Fruit fly (Drosophila melanogaster) whole organism, adult: ENCODE results near the gene Mpi.

Source experiments
- CG11617 ChIP-seq: fragments of 200-800 bp; sonication (Bioruptor generic); optimal IDR thresholded peaks from 2 replicates; lab custom pipeline; 2017; ENCODE audit warnings: mild to moderate bottlenecking, missing biosample characterization, missing genetic modification reagents, missing genetic modification characterization
- CG12768 ChIP-seq: fragments of 200-800 bp; sonication (Bioruptor generic); optimal IDR thresholded peaks from 2 replicates; lab custom pipeline; 2017; ENCODE audit warnings: missing biosample characterization, missing genetic modification characterization, mild to moderate bottlenecking, moderate library complexity, missing genetic modification reagents
- CG14711 ChIP-seq: fragments of 200-800 bp; sonication (Bioruptor generic); optimal IDR thresholded peaks from 2 replicates; lab custom pipeline; 2018; ENCODE audit warnings: missing biosample characterization, mild to moderate bottlenecking, missing genetic modification characterization, moderate library complexity
- CG1620 ChIP-seq: fragments of 200-800 bp; sonication (Bioruptor generic); optimal IDR thresholded peaks from 2 replicates; lab custom pipeline; 2016; ENCODE audit warnings: missing biosample characterization, missing genetic modification characterization
- CG33017 ChIP-seq: fragments of 200-800 bp; sonication (Bioruptor generic); optimal IDR thresholded peaks from 2 replicates; lab custom pipeline; 2018; ENCODE audit warnings: missing biosample characterization, mild to moderate bottlenecking, missing genetic modification characterization, moderate library complexity
- CG5204 ChIP-seq: fragments of 200-800 bp; sonication (Bioruptor generic); optimal IDR thresholded peaks from 2 replicates; lab custom pipeline; 2016; ENCODE audit warnings: missing biosample characterization, missing genetic modification characterization
- CG7045 ChIP-seq: fragments of 200-800 bp; sonication (Bioruptor generic); optimal IDR thresholded peaks from 2 replicates; lab custom pipeline; 2017; ENCODE audit warnings: missing biosample characterization, mild to moderate bottlenecking, missing genetic modification characterization
- CG7101 ChIP-seq: fragments of 200-800 bp; sonication (Bioruptor generic); optimal IDR thresholded peaks from 2 replicates; lab custom pipeline; 2018; ENCODE audit warnings: missing biosample characterization, mild to moderate bottlenecking, missing genetic modification characterization, moderate library complexity
- Clk ChIP-seq: fragments of 200-800 bp; sonication (Bioruptor generic); optimal IDR thresholded peaks from 2 replicates; lab custom pipeline; 2017; ENCODE audit warnings: missing biosample characterization, missing genetic modification characterization
- Crg-1 ChIP-seq: fragments of 200-800 bp; sonication (Bioruptor generic); optimal IDR thresholded peaks from 2 replicates; lab custom pipeline; 2016; ENCODE audit warnings: missing biosample characterization, missing genetic modification characterization
- Hr96 ChIP-seq: fragments of 200-800 bp; sonication (Bioruptor generic); optimal IDR thresholded peaks from 2 replicates; lab custom pipeline; 2016; ENCODE audit warnings: missing biosample characterization, missing genetic modification characterization
- Mnt ChIP-seq: fragments of 200-800 bp; sonication (Bioruptor generic); optimal IDR thresholded peaks from 2 replicates; lab custom pipeline; 2016; ENCODE audit warnings: missing biosample characterization, mild to moderate bottlenecking, missing genetic modification characterization
- bab1 ChIP-seq: fragments of 200-800 bp; sonication (Bioruptor generic); optimal IDR thresholded peaks from 3 replicates; lab custom pipeline; 2019; ENCODE audit warnings: missing biosample characterization, mild to moderate bottlenecking, missing genetic modification characterization, moderate library complexity
- cic ChIP-seq: fragments of 200-800 bp; sonication (Bioruptor generic); optimal IDR thresholded peaks from 2 replicates; lab custom pipeline; 2017; ENCODE audit warnings: missing biosample characterization, mild to moderate bottlenecking, missing genetic modification characterization, moderate library complexity
- cnc ChIP-seq, 2 experiments: fragments of >200 bp; optimal IDR thresholded peaks; 2 replicates each; lab custom pipeline; 2017
- kay ChIP-seq: fragments of 200-800 bp; sonication (Bioruptor generic); peaks from one replicate; lab custom pipeline; 2016; ENCODE audit warnings: missing biosample characterization, missing genetic modification characterization, borderline replicate concordance
- ovo ChIP-seq: fragments of 200-800 bp; sonication (Bioruptor generic); optimal IDR thresholded peaks from 2 replicates; lab custom pipeline; 2016; ENCODE audit warnings: missing biosample characterization, missing genetic modification characterization
- pad ChIP-seq: fragments of 200-800 bp; sonication (Bioruptor generic); optimal IDR thresholded peaks from 3 replicates; lab custom pipeline; 2017; ENCODE audit warnings: missing biosample characterization, missing genetic modification characterization, mild to moderate bottlenecking, moderate library complexity, missing genetic modification reagents
- tj ChIP-seq: fragments of 200-800 bp; sonication (Bioruptor generic); optimal IDR thresholded peaks from 3 replicates; lab custom pipeline; 2017; ENCODE audit warnings: missing biosample characterization, mild to moderate bottlenecking, missing genetic modification characterization, moderate library complexity
- toe ChIP-seq: fragments of 200-800 bp; sonication (Bioruptor generic); optimal IDR thresholded peaks from 2 replicates; lab custom pipeline; 2016; ENCODE audit warnings: missing biosample characterization, missing genetic modification characterization

Mpi gene

DNA sequence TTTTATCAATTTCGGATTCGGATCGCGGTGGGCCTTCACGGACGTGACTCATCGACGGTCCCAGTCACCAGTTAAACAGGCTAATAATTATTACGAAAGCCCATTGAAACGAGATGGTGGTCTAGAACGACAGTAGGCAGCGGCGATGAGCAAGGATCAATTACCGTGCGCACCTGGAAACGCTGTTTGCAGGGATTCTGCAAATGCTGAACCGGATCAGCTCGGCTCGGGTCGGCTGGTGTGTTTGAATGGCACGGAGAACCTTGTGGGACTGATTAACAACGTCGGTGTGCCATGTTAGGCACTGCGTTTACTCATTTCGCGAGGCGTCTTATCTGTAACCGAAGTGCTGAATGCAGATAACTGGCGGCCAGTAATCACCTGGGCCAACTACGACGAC is 14.7 kb downstream of the Mpi start, which contains the start of gene Whamy:
Gene Whamy, minus strand, starts transcription at position 273 of the 400 bp plus-strand sequence.
- TF ChIP-seq CG12768 (GFP tag; lab: Kevin White, UChicago) (peak; percentile 5), CG33017 (tag; lab: Kevin White, UChicago) (peak; percentile 12), cic (GFP tag; lab: Kevin White, UChicago) (peak; percentile 92), Mnt (GFP tag; lab: Kevin White, UChicago) (peak; percentile 36), CG7045 (no peak)

DNA sequence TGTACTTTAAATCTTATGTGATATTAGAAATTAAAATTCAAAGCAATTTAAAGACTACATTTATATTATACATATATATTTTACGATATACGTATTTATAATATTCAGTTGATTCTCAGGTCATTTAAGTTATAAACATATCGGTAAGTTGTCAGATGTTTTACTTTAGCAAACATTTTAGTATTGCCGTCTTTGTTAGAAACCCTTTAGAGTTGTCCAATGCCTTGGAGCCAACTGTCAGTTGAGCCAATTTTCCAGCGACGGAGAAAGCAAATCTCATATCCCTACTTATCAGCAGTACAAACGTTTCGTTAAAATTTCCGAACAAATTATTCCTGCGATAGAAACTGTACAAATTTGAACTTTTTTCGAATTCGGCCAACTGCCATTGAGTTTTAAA is 15.4 kb downstream of the Mpi start, which contains the start of gene topi:
Gene topi, plus strand, starts transcription at position 301 of the 400 bp plus-strand sequence.
- TF ChIP-seq CG12768 (GFP tag; lab: Kevin White, UChicago) (no peak), pad (GFP tag; lab: Kevin White, UChicago) (no peak), CG11617 (GFP tag; lab: Kevin White, UChicago) (no peak), CG7045 (no peak), ovo (GFP tag; lab: Kevin White, UChicago) (no peak), Clk (GFP tag; lab: Kevin White, UChicago) (no peak), Hr96 (no peak), CG5204 (GFP tag; lab: Kevin White, UChicago) (no peak), Mnt (GFP tag; lab: Kevin White, UChicago) (no peak)

DNA sequence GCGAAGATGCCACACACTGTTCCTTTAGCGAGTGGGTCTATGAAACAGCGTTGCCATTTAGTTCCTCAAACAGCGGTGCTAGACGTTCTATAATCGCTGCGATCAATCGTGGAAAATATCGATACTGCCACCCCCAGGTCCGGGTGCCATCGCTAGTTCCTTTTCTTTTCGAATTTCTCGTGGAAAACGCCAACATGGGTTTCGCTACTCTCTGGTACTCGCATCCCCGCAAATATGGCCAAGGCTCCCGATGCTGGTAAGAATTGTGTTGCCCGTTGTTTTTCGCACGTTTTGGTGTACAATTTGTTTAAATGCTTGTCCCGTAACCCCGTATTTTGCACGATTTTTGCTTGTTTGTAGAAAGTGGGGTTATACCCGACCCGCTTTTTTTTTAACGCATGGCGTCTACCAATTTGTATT is 18.5 kb downstream of the Mpi start, which contains the start of gene RpS29:
Gene RpS29, plus strand, starts transcription at position 102 of the 420 bp plus-strand sequence.
- TF ChIP-seq CG12768 (GFP tag; lab: Kevin White, UChicago): peak; percentile 70
- TF ChIP-seq CG7101 (tag; lab: Kevin White, UChicago): peak; percentile 86
- TF ChIP-seq tj (GFP tag; lab: Kevin White, UChicago): peak; percentile 50
- peak; percentile 62 for TF ChIP-seq Clk (GFP tag; lab: Kevin White, UChicago)
- TF ChIP-seq Hr96: peak; percentile 87
- peak; percentile 74 for TF ChIP-seq cic (GFP tag; lab: Kevin White, UChicago)
- TF ChIP-seq pad (GFP tag; lab: Kevin White, UChicago): peak; percentile 71
- peak; percentile 93 for TF ChIP-seq bab1 (GFP tag; lab: Kevin White, UChicago)
- TF ChIP-seq Mnt (GFP tag; lab: Kevin White, UChicago): peak; percentile 90
- TF ChIP-seq cnc (optimal IDR thresholded peaks at IDR 0.05; lab: Kevin White, UChicago): no peak
- peak; percentile 92 for TF ChIP-seq toe (GFP tag; lab: Kevin White, UChicago)
- TF ChIP-seq kay (GFP tag; lab: Kevin White, UChicago): no peak
- TF ChIP-seq CG11617 (GFP tag; lab: Kevin White, UChicago): peak; percentile 83
- peak; percentile 53 for TF ChIP-seq CG33017 (tag; lab: Kevin White, UChicago)
- TF ChIP-seq CG14711: peak; percentile 69
- TF ChIP-seq CG7045: peak; percentile 42
- TF ChIP-seq Crg-1: peak; percentile 93
- TF ChIP-seq CG1620 (GFP tag; lab: Kevin White, UChicago): peak; percentile 94
- no peak for TF ChIP-seq CG5204 (GFP tag; lab: Kevin White, UChicago)
- TF ChIP-seq ovo (GFP tag; lab: Kevin White, UChicago): peak; percentile 73

DNA sequence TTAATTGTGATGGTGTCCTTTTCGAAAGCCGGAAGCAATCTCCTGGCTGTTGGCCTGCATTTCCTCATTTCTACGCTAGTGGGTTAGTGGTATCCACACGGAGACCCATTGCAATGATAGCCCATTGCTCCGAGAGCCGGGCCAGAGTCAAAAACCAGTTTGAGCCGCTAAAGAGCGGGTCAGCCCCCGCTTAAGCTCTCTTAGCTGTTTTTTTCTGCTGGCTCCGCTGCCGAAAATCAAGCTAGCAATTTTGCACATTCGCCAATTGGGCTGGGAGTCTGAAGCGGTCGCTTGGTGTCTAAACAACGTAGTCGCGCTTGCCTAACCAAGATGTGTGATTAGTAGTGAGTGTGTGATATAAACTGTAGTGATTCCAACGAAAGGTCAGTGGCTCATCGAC is 20.3 kb downstream of the Mpi start, which contains the start of gene CG12947:
Gene CG12947, plus strand, starts transcription at position 301 of the 400 bp plus-strand sequence.
- no peak for TF ChIP-seq CG5204 (GFP tag; lab: Kevin White, UChicago)
- no peak for TF ChIP-seq Mnt (GFP tag; lab: Kevin White, UChicago)
- no peak for TF ChIP-seq CG7045
- no peak for TF ChIP-seq tj (GFP tag; lab: Kevin White, UChicago)
- no peak for TF ChIP-seq pad (GFP tag; lab: Kevin White, UChicago)
- no peak for TF ChIP-seq CG1620 (GFP tag; lab: Kevin White, UChicago)
- no peak for TF ChIP-seq bab1 (GFP tag; lab: Kevin White, UChicago)
- no peak for TF ChIP-seq cnc (optimal IDR thresholded peaks at IDR 0.05; lab: Kevin White, UChicago)
- no peak for TF ChIP-seq cic (GFP tag; lab: Kevin White, UChicago)
- TF ChIP-seq CG14711: no peak
- no peak for TF ChIP-seq CG11617 (GFP tag; lab: Kevin White, UChicago)
- TF ChIP-seq ovo (GFP tag; lab: Kevin White, UChicago): no peak
- no peak for TF ChIP-seq Hr96
- no peak for TF ChIP-seq CG33017 (tag; lab: Kevin White, UChicago)

DNA sequence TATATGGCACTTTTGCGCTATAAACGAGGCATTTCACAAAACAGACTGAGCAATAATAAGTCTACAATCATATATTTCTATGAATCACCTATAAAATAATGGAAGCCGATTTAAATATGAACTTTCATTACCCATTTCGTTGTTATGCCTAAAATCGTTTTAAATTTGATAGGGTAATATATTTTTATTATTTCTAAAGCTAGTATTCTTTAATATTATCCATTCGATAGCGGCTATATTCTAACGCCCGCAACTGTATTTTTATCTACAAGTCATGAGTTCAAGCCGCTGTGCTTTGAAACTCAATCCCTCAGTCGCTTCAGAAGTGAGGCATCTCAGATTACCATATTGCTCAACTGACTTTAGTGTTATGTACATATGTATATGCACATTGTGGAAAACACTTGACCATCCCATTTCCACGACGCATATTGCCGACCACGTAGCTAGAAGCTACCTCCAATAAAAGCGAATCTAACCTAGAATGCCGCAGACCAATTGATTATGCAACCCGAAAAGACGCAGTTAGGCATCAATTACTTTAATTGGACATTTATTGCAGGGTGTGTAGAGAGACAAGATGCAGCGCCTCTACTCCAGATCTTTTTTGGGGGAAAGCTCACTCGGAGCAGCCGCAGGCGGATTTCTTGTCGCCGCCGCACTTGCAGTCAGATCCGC is 24.0 kb downstream of the Mpi start:
- TF ChIP-seq CG5204 (GFP tag; lab: Kevin White, UChicago) (no peak), CG11617 (GFP tag; lab: Kevin White, UChicago) (no peak), bab1 (GFP tag; lab: Kevin White, UChicago) (peak; percentile 62), tj (GFP tag; lab: Kevin White, UChicago) (no peak), CG14711 (peak; percentile 18), cnc (optimal IDR thresholded peaks at IDR 0.05; lab: Kevin White, UChicago) (no peak), kay (GFP tag; lab: Kevin White, UChicago) (no peak), CG1620 (GFP tag; lab: Kevin White, UChicago) (no peak), cic (GFP tag; lab: Kevin White, UChicago) (no peak), CG33017 (tag; lab: Kevin White, UChicago) (peak; percentile 37), Crg-1 (no peak), CG7045 (no peak), ovo (GFP tag; lab: Kevin White, UChicago) (peak; percentile 0), Mnt (GFP tag; lab: Kevin White, UChicago) (no peak), Hr96 (no peak), pad (GFP tag; lab: Kevin White, UChicago) (no peak), CG12768 (GFP tag; lab: Kevin White, UChicago) (no peak), toe (GFP tag; lab: Kevin White, UChicago) (no peak), CG7101 (tag; lab: Kevin White, UChicago) (peak; percentile 16), Clk (GFP tag; lab: Kevin White, UChicago) (no peak)
